Worm (Caenorhabditis elegans): ENCODE data around the gene H11E01.3.

DNA sequence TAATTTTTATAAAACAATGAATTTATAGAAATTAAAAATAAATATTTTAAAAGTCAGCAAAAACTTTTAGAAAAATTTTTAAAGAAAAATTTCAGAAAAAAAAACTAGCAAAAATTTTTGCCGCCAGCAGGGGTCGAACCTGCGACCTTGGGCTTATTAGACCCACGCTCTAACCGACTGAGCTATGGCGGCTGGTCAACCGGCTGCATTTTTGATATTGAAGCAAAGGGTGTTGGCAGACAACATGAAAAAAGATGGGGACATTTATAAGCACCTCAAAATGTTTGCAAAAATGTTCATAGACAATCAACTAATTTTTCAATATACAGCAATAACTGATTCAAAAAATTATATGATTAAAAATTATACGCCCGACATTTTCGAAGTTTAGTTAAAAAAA is 14.7 kb upstream of the H11E01.3 start:
- TF ChIP-seq ces-1 (GFP tag; optimal IDR thresholded peaks at IDR 0.05) (no peak), nhr-12 (tag; optimal IDR thresholded peaks at IDR 0.05) (no peak), blmp-1 (tag; optimal IDR thresholded peaks at IDR 0.05) (no peak), nhr-28 (tag; optimal IDR thresholded peaks at IDR 0.05) (no peak), unc-39 (tag; optimal IDR thresholded peaks at IDR 0.05) (no peak), ceh-39 (tag; optimal IDR thresholded peaks at IDR 0.05) (no peak), lin-13 (tag; optimal IDR thresholded peaks at IDR 0.05) (no peak)

Measured in whole organism, mixed stage, embryonic.